Fruit fly (Drosophila melanogaster): ENCODE results near the gene CG31368.

Gene CG31368

dm6 chr3R:11882506-11882953 is at the start of gene CG31368, which contains the start of gene CG6962:
Gene CG31368 (plus strand): TSS chr3R:11882790.
Gene CG6962 (minus strand): TSS chr3R:11882534.
- TF ChIP-seq CG17801 (GFP tag; optimal IDR thresholded peaks at IDR 0.05; ENCODE audit: partially characterized antibody) = peak; percentile 60

- TF ChIP-seq CG17801 (GFP tag; optimal IDR thresholded peaks at IDR 0.05; ENCODE audit: partially characterized antibody) = no peak
These were observed 49.2 kb upstream of the CG31368 start for dm6 chr3R:11833406-11833805.

dm6 chr3R:11847379-11847778 is 35.2 kb upstream of the CG31368 start:
- TF ChIP-seq CG17801 (GFP tag; optimal IDR thresholded peaks at IDR 0.05; ENCODE audit: partially characterized antibody) = no peak

- TF ChIP-seq CG17801 (GFP tag; optimal IDR thresholded peaks at IDR 0.05; ENCODE audit: partially characterized antibody) = peak; percentile 13
These were observed 33.0 kb upstream of the CG31368 start for dm6 chr3R:11849378-11850249.

- peak; percentile 92 for TF ChIP-seq CG17801 (GFP tag; optimal IDR thresholded peaks at IDR 0.05; ENCODE audit: partially characterized antibody)
These were observed 31.4 kb upstream of the CG31368 start for dm6 chr3R:11850917-11851897.

- TF ChIP-seq CG17801 (GFP tag; optimal IDR thresholded peaks at IDR 0.05; ENCODE audit: partially characterized antibody) = no peak
These were observed 30.7 kb upstream of the CG31368 start for dm6 chr3R:11851939-11852338.

- no peak for TF ChIP-seq CG17801 (GFP tag; optimal IDR thresholded peaks at IDR 0.05; ENCODE audit: partially characterized antibody)
These were observed 27.4 kb upstream of the CG31368 start for dm6 chr3R:11855156-11855555.

- no peak for TF ChIP-seq CG17801 (GFP tag; optimal IDR thresholded peaks at IDR 0.05; ENCODE audit: partially characterized antibody)
These were observed 26.3 kb upstream of the CG31368 start for dm6 chr3R:11856295-11856694.

- TF ChIP-seq CG17801 (GFP tag; optimal IDR thresholded peaks at IDR 0.05; ENCODE audit: partially characterized antibody) = no peak
These were observed 23.5 kb upstream of the CG31368 start for dm6 chr3R:11859103-11859502.

- no peak for TF ChIP-seq CG17801 (GFP tag; optimal IDR thresholded peaks at IDR 0.05; ENCODE audit: partially characterized antibody)
These were observed 22.9 kb upstream of the CG31368 start for dm6 chr3R:11859534-11860254.

- no peak for TF ChIP-seq CG17801 (GFP tag; optimal IDR thresholded peaks at IDR 0.05; ENCODE audit: partially characterized antibody)
These were observed 17.5 kb upstream of the CG31368 start for dm6 chr3R:11865132-11865531.

dm6 chr3R:11868562-11868961 is 14.0 kb upstream of the CG31368 start:
- no peak for TF ChIP-seq CG17801 (GFP tag; optimal IDR thresholded peaks at IDR 0.05; ENCODE audit: partially characterized antibody)

- TF ChIP-seq CG17801 (GFP tag; optimal IDR thresholded peaks at IDR 0.05; ENCODE audit: partially characterized antibody) = no peak
These were observed 13.4 kb upstream of the CG31368 start, which contains the start of gene CG6959 for dm6 chr3R:11869169-11869568. Gene CG6959 (minus strand): TSS chr3R:11869460.

dm6 chr3R:11869675-11870074 is 12.9 kb upstream of the CG31368 start:
- TF ChIP-seq CG17801 (GFP tag; optimal IDR thresholded peaks at IDR 0.05; ENCODE audit: partially characterized antibody) = no peak

dm6 chr3R:11870135-11870534 is 12.5 kb upstream of the CG31368 start:
- no peak for TF ChIP-seq CG17801 (GFP tag; optimal IDR thresholded peaks at IDR 0.05; ENCODE audit: partially characterized antibody)

All from ovary, adult (tissue).